Worm (Caenorhabditis elegans) whole organism, L4 larva: ENCODE data around the gene bgnt-1.5.

Experiments used
- ZK546.5 ChIP-seq, 2 experiments: sonication (generic microtip); optimal IDR thresholded peaks; 2 replicates each; lab custom pipeline; 2017; ENCODE audit warnings: missing biosample characterization in 2 of 2, missing genetic modification characterization in 2 of 2
- daf-12 ChIP-seq: fragments of 150-350 bp; optimal IDR thresholded peaks from 2 replicates; lab custom pipeline; 2014; ENCODE audit warnings: missing biosample characterization, missing genetic modification reagents, missing genetic modification characterization
- hmg-1.1 ChIP-seq: fragments of 200-800 bp; sonication (Bioruptor generic); IDR thresholded peaks from 2 replicates; pipeline ENCODE4 v1.3.6; 2022; ENCODE audit warnings: missing genetic modification reagents, missing genetic modification characterization, missing compliant biosample characterization
- lin-13 ChIP-seq: fragments of 150-350 bp; optimal IDR thresholded peaks from 2 replicates; lab custom pipeline; 2014; ENCODE audit warnings: missing biosample characterization, missing genetic modification reagents, missing genetic modification characterization
- madf-5 ChIP-seq, 2 experiments: fragments of 200-800 bp; sonication (Bioruptor generic); IDR thresholded peaks; 2 replicates each; pipeline ENCODE4 v1.3.6; 2022; ENCODE audit warnings: missing compliant biosample characterization in 2 of 2, missing genetic modification characterization in 2 of 2
- nhr-237 ChIP-seq: sonication (generic microtip); optimal IDR thresholded peaks from 2 replicates; lab custom pipeline; 2017; ENCODE audit warnings: missing biosample characterization, missing genetic modification characterization
- nhr-41 ChIP-seq: fragments of 200-800 bp; sonication (Bioruptor generic); IDR thresholded peaks from 2 replicates; pipeline ENCODE4 v1.3.6; 2022; ENCODE audit warnings: missing genetic modification reagents, missing genetic modification characterization, missing compliant biosample characterization
- unc-39 ChIP-seq: sonication (generic microtip); optimal IDR thresholded peaks from 2 replicates; lab custom pipeline; 2017; ENCODE audit warnings: missing biosample characterization, missing genetic modification characterization

DNA sequence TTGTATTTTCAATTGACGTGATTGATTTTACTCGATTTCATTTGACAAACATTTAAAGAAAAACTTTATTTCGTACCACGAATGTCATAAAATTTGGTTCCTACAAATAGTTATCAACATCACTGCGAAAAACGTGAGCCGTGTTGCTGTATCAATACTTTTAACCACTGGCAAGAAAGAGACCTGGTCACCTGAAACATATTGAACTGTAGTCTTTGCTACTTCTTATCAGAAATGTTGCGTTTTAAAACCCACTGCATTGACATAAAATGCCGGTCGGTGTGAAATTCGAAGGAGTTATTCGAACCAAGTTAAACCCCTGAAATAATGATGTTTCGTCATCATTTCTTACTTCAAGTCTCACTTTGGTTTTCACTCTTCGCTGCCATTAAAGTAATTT lies 15.5 kb upstream of the bgnt-1.5 start:
- TF ChIP-seq hmg-1.1 (GFP tag; lab: Robert Waterston, UW) (no peak), nhr-237 (tag; lab: Kevin White, UChicago) (no peak), unc-39 (no peak), ZK546.5 (tag; optimal IDR thresholded peaks at IDR 0.05; lab: Kevin White, UChicago) (no peak), nhr-41 (GFP tag; lab: Robert Waterston, UW) (no peak), madf-5 (GFP tag; IDR thresholded peaks at IDR 0.05; lab: Robert Waterston, UW) (no peak), lin-13 (GFP tag; lab: Kevin White, UChicago) (no peak), daf-12 (tag; lab: Kevin White, UChicago) (no peak)
